Fruit fly (Drosophila melanogaster) whole organism, adult: Measurements from ENCODE around the gene CG45487.

ENCODE experiments used
- CG33017 ChIP-seq: fragments of 200-800 bp; sonication (Bioruptor generic); optimal IDR thresholded peaks from 2 replicates; lab custom pipeline; 2018; ENCODE audit warnings: missing biosample characterization, mild to moderate bottlenecking, missing genetic modification characterization, moderate library complexity
- CG7101 ChIP-seq: fragments of 200-800 bp; sonication (Bioruptor generic); optimal IDR thresholded peaks from 2 replicates; lab custom pipeline; 2018; ENCODE audit warnings: missing biosample characterization, mild to moderate bottlenecking, missing genetic modification characterization, moderate library complexity
- Clk ChIP-seq: fragments of 200-800 bp; sonication (Bioruptor generic); optimal IDR thresholded peaks from 2 replicates; lab custom pipeline; 2017; ENCODE audit warnings: missing biosample characterization, missing genetic modification characterization
- Hr96 ChIP-seq: fragments of 200-800 bp; sonication (Bioruptor generic); optimal IDR thresholded peaks from 2 replicates; lab custom pipeline; 2016; ENCODE audit warnings: missing biosample characterization, missing genetic modification characterization
- bab1 ChIP-seq: fragments of 200-800 bp; sonication (Bioruptor generic); optimal IDR thresholded peaks from 3 replicates; lab custom pipeline; 2019; ENCODE audit warnings: missing biosample characterization, mild to moderate bottlenecking, missing genetic modification characterization, moderate library complexity
- cnc ChIP-seq, 2 experiments: fragments of >200 bp; optimal IDR thresholded peaks; 2 replicates each; lab custom pipeline; 2017
- kay ChIP-seq: fragments of 200-800 bp; sonication (Bioruptor generic); peaks from one replicate; lab custom pipeline; 2016; ENCODE audit warnings: missing biosample characterization, missing genetic modification characterization, borderline replicate concordance
- pad ChIP-seq: fragments of 200-800 bp; sonication (Bioruptor generic); optimal IDR thresholded peaks from 3 replicates; lab custom pipeline; 2017; ENCODE audit warnings: missing biosample characterization, missing genetic modification characterization, mild to moderate bottlenecking, moderate library complexity, missing genetic modification reagents
- toe ChIP-seq: fragments of 200-800 bp; sonication (Bioruptor generic); optimal IDR thresholded peaks from 2 replicates; lab custom pipeline; 2016; ENCODE audit warnings: missing biosample characterization, missing genetic modification characterization

DNA sequence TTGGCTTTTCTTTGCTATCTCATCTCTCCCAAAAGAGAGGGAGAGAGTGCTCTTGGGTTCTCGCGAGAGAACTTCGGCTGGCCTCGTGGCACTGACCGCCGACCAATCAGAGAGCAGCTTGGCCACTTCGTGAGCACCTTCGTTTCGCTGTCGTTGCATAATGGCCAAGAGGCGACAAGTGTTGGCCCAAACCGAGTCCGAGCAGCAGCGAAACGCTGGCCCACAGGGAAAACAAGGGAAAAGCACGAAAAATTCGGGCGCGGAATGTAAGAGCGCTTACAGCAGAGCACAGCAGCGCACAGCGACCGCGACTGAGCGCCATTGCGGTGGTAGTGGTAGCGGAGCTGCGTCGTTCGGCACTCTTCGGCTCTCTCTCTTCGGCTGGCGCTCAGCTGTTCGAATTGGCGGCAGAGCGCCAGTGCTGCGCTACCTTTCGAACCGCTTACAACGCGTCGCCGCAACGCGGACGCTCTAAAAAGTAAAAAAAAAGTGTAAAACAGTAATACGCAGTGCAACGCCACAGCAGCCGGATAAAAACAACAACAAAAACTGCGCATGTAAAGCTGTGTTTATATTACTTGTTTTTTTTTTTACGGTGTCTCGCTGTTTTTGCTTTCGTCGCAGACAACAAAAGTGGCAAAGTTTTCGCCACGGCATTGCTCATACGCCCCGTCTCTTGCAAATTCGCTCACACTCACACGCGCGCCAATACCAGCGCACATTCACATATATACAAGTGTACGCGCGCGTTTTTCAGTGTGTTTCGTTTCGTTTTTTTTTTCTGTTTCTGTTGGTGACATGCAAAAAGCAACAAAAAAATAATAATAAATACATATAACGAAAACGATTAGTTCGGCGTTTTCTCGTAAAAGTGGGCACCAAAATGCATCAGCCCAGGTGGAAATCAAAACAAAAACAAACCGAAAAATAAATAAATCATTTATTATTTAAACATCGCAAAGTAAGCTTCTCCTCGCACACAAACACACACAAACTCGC, 27.8 kb downstream of the CG45487 start:
- peak; percentile 5 for TF ChIP-seq toe (GFP tag; lab: Kevin White, UChicago)
- TF ChIP-seq CG7101 = peak; percentile 1
- no peak for TF ChIP-seq cnc (optimal IDR thresholded peaks at IDR 0.05; lab: Kevin White, UChicago)
- TF ChIP-seq Hr96 (GFP tag; lab: Kevin White, UChicago) = peak; percentile 45
- no peak for TF ChIP-seq CG33017 (tag; lab: Kevin White, UChicago)
- TF ChIP-seq bab1 (GFP tag; lab: Kevin White, UChicago) = no peak
- peak; percentile 85 for TF ChIP-seq kay
- TF ChIP-seq Clk = no peak
- peak; percentile 30 for TF ChIP-seq pad (GFP tag; lab: Kevin White, UChicago)
